Worm (Caenorhabditis elegans) whole organism, young adult: ENCODE measurements around the gene abu-6.

Experiments
- B0019.2 ChIP-seq: fragments of 200-800 bp; sonication (Bioruptor generic); conservative IDR thresholded peaks from 2 replicates; pipeline ENCODE4 v1.3.6; 2022; ENCODE audit warnings: missing genetic modification reagents, missing genetic modification characterization, missing compliant biosample characterization
- F57A8.1 ChIP-seq: fragments of 200-800 bp; sonication (Bioruptor generic); optimal IDR thresholded peaks from 2 replicates; lab custom pipeline; 2018; ENCODE audit warnings: mild to moderate bottlenecking, missing genetic modification characterization, moderate library complexity, missing compliant biosample characterization
- nfya-1 ChIP-seq: sonication (generic microtip); optimal IDR thresholded peaks from 2 replicates; lab custom pipeline; 2017; ENCODE audit warnings: antibody characterized with exemption, missing compliant biosample characterization, missing genetic modification characterization, borderline replicate concordance; ENCODE audit not compliant: insufficient read depth
- unc-130 ChIP-seq: sonication (generic microtip); optimal IDR thresholded peaks from 2 replicates; lab custom pipeline; 2016; ENCODE audit warnings: missing genetic modification reagents, missing genetic modification characterization, missing compliant biosample characterization

- TF ChIP-seq B0019.2 (no peak), F57A8.1 (no peak), unc-130 (GFP tag; lab: Kevin White, UChicago) (no peak), nfya-1 (tag; lab: Kevin White, UChicago) (no peak)
These were observed 17.2 kb downstream of the abu-6 start, which contains the start of gene F14F9.2 for ce11 chrV:5144541-5144940.
